Worm (Caenorhabditis elegans) whole organism, L3 larva: ENCODE results near the gene C15C7.6.

ENCODE experiments used
- R02D3.7 ChIP-seq: fragments of 150-350 bp; optimal IDR thresholded peaks from 2 replicates; lab custom pipeline; 2014; ENCODE audit warnings: missing biosample characterization, missing genetic modification characterization
- aly-2 ChIP-seq: fragments of 150-350 bp; optimal IDR thresholded peaks from 2 replicates; lab custom pipeline; 2014; ENCODE audit warnings: missing biosample characterization, missing genetic modification characterization
- ceh-16 ChIP-seq: sonication (generic microtip); optimal IDR thresholded peaks from 2 replicates; lab custom pipeline; 2017; ENCODE audit warnings: missing biosample characterization, missing genetic modification characterization
- ceh-28 ChIP-seq: fragments of 150-350 bp; optimal IDR thresholded peaks from 2 replicates; lab custom pipeline; 2014; ENCODE audit warnings: missing biosample characterization, missing genetic modification reagents, missing genetic modification characterization
- ceh-82 ChIP-seq: fragments of 150-350 bp; optimal IDR thresholded peaks from 2 replicates; lab custom pipeline; 2014; ENCODE audit warnings: missing biosample characterization, missing genetic modification characterization
- ceh-9 ChIP-seq: sonication (generic microtip); optimal IDR thresholded peaks from 2 replicates; lab custom pipeline; 2018; ENCODE audit warnings: missing biosample characterization, missing genetic modification characterization
- daf-12 ChIP-seq: fragments of 150-350 bp; optimal IDR thresholded peaks from 2 replicates; lab custom pipeline; 2014; ENCODE audit warnings: missing biosample characterization, missing genetic modification reagents, missing genetic modification characterization
- egl-27 ChIP-seq: sonication (generic microtip); optimal IDR thresholded peaks from 4 replicates; lab custom pipeline; 2017; ENCODE audit warnings: missing biosample characterization, missing genetic modification reagents, missing genetic modification characterization
- egl-5 ChIP-seq: fragments of 150-350 bp; optimal IDR thresholded peaks from 2 replicates; lab custom pipeline; 2017; ENCODE audit warnings: missing biosample characterization, missing genetic modification reagents, missing genetic modification characterization, inconsistent platforms
- elt-2 ChIP-seq: sonication (generic microtip); optimal IDR thresholded peaks from 2 replicates; lab custom pipeline; 2016; ENCODE audit warnings: missing genetic modification reagents, mild to moderate bottlenecking, missing genetic modification characterization, missing compliant biosample characterization
- elt-3 ChIP-seq, 3 experiments: fragments of 150-350 bp in 1 of 3; sonication (generic microtip) in 2 of 3; optimal IDR thresholded peaks; 2 replicates in 2 of 3; 4 replicates in 1 of 3; lab custom pipeline; 2014 to 2017; ENCODE audit warnings: missing biosample characterization in 3 of 3, missing genetic modification characterization in 3 of 3
- eor-1 ChIP-seq, 2 experiments: fragments of 150-350 bp; optimal IDR thresholded peaks; 2 replicates each; lab custom pipeline; 2014 to 2018; ENCODE audit warnings: missing biosample characterization in 2 of 2, missing genetic modification characterization in 2 of 2
- fkh-10 ChIP-seq: sonication (generic microtip); optimal IDR thresholded peaks from 2 replicates; lab custom pipeline; 2017; ENCODE audit warnings: missing biosample characterization, missing genetic modification reagents, missing genetic modification characterization
- fos-1 ChIP-seq: fragments of 150-350 bp; optimal IDR thresholded peaks from 2 replicates; lab custom pipeline; 2014; ENCODE audit warnings: missing biosample characterization, missing genetic modification characterization
- hmg-11 ChIP-seq: sonication (generic microtip); optimal IDR thresholded peaks from 2 replicates; lab custom pipeline; 2016; ENCODE audit warnings: missing genetic modification characterization, missing compliant biosample characterization
- jun-1 ChIP-seq: fragments of 150-350 bp; optimal IDR thresholded peaks from 2 replicates; lab custom pipeline; 2014; ENCODE audit warnings: missing biosample characterization, missing genetic modification reagents, missing genetic modification characterization
- mdl-1 ChIP-seq: fragments of 150-350 bp; optimal IDR thresholded peaks from 2 replicates; lab custom pipeline; 2014; ENCODE audit warnings: missing biosample characterization, missing genetic modification characterization
- mml-1 ChIP-seq: fragments of 150-350 bp; sonication (generic microtip); optimal IDR thresholded peaks from 3 replicates; lab custom pipeline; 2014; ENCODE audit warnings: missing biosample characterization, missing genetic modification characterization
- nfya-1 ChIP-seq: sonication (generic microtip); optimal IDR thresholded peaks from 2 replicates; lab custom pipeline; 2017; ENCODE audit warnings: missing genetic modification characterization, mild to moderate bottlenecking, missing compliant biosample characterization, antibody characterized with exemption, moderate library complexity; ENCODE audit not compliant: insufficient read depth
- nhr-12 ChIP-seq: fragments of 150-350 bp; optimal IDR thresholded peaks from 2 replicates; lab custom pipeline; 2014; ENCODE audit warnings: missing biosample characterization, missing genetic modification characterization
- nhr-23 ChIP-seq: fragments of 150-350 bp; optimal IDR thresholded peaks from 2 replicates; lab custom pipeline; 2014; ENCODE audit warnings: missing biosample characterization, missing genetic modification reagents, missing genetic modification characterization
- nhr-25 ChIP-seq: sonication (generic microtip); optimal IDR thresholded peaks from 2 replicates; lab custom pipeline; 2017; ENCODE audit warnings: missing biosample characterization, missing genetic modification characterization
- nhr-28 ChIP-seq: fragments of 150-350 bp; optimal IDR thresholded peaks from 2 replicates; lab custom pipeline; 2014; ENCODE audit warnings: missing biosample characterization, missing genetic modification characterization
- nhr-76 ChIP-seq: fragments of 150-350 bp; sonication (generic microtip); optimal IDR thresholded peaks from 5 replicates; lab custom pipeline; 2014; ENCODE audit warnings: missing biosample characterization, missing genetic modification characterization
- pha-4 ChIP-seq: fragments of 150-350 bp; optimal IDR thresholded peaks from 2 replicates; lab custom pipeline; 2014; ENCODE audit warnings: missing biosample characterization, missing genetic modification reagents, missing genetic modification characterization
- pqm-1 ChIP-seq: fragments of 150-350 bp; optimal IDR thresholded peaks from 2 replicates; lab custom pipeline; 2017; ENCODE audit warnings: missing biosample characterization, missing genetic modification characterization, inconsistent platforms
- skn-1 ChIP-seq: fragments of 150-350 bp; optimal IDR thresholded peaks from 2 replicates; lab custom pipeline; 2014; ENCODE audit warnings: missing biosample characterization, missing genetic modification characterization
- snpc-4 ChIP-seq: fragments of 150-350 bp; optimal IDR thresholded peaks from 2 replicates; lab custom pipeline; 2014; ENCODE audit warnings: missing biosample characterization, missing genetic modification characterization
- tbx-2 ChIP-seq: sonication (generic microtip); optimal IDR thresholded peaks from 2 replicates; lab custom pipeline; 2016; ENCODE audit warnings: mild to moderate bottlenecking, missing genetic modification characterization, missing compliant biosample characterization
- zag-1 ChIP-seq: fragments of 150-350 bp; optimal IDR thresholded peaks from 2 replicates; lab custom pipeline; 2014; ENCODE audit warnings: missing biosample characterization, missing genetic modification characterization
- ztf-4 ChIP-seq: fragments of 150-350 bp; optimal IDR thresholded peaks from 2 replicates; lab custom pipeline; 2014; ENCODE audit warnings: missing biosample characterization, missing genetic modification characterization

The C15C7.6 gene

ce11 chrX:3170456-3170855 is at the start of gene C15C7.6:
TSS of gene C15C7.6 (minus strand) at chrX:3170556.
- no peak for TF ChIP-seq nfya-1
- TF ChIP-seq eor-1 (tag; optimal IDR thresholded peaks at IDR 0.05; lab: Kevin White, UChicago), result no peak
- TF ChIP-seq R02D3.7 (tag; lab: Kevin White, UChicago), result no peak
- no peak for TF ChIP-seq fkh-10 (GFP tag; lab: Kevin White, UChicago)
- TF ChIP-seq fos-1 (tag; lab: Kevin White, UChicago), result no peak
- no peak for TF ChIP-seq zag-1
- TF ChIP-seq, all 47 proteins: peak for 0

ce11 chrX:3218040-3218795 is 47.9 kb upstream of the C15C7.6 start:
- TF ChIP-seq jun-1 (tag; lab: Kevin White, UChicago) (no peak), elt-2 (tag; lab: Kevin White, UChicago) (peak; percentile 74), egl-27 (tag; lab: Kevin White, UChicago) (no peak), nhr-25 (tag; lab: Kevin White, UChicago) (peak; percentile 35), mdl-1 (tag; lab: Kevin White, UChicago) (no peak), elt-3 (tag; optimal IDR thresholded peaks at IDR 0.05; lab: Kevin White, UChicago) (peak in 1 of 3 experiments; percentile 41), ztf-4 (no peak), R02D3.7 (tag; lab: Kevin White, UChicago) (no peak), pqm-1 (tag; lab: Kevin White, UChicago) (peak; percentile 4), pha-4 (tag; lab: Kevin White, UChicago) (peak; percentile 18)

ce11 chrX:3216698-3217097 is 46.3 kb upstream of the C15C7.6 start:
- TF ChIP-seq egl-5 (tag; lab: Kevin White, UChicago) (no peak), nfya-1 (no peak)

- TF ChIP-seq tbx-2 (tag; lab: Kevin White, UChicago) (no peak), elt-2 (tag; lab: Kevin White, UChicago) (no peak), nhr-28 (tag; lab: Kevin White, UChicago) (no peak), daf-12 (tag; lab: Kevin White, UChicago) (no peak), R02D3.7 (tag; lab: Kevin White, UChicago) (no peak), skn-1 (tag; lab: Kevin White, UChicago) (no peak), ceh-28 (tag; lab: Kevin White, UChicago) (no peak), nhr-12 (tag; lab: Kevin White, UChicago) (no peak), ceh-82 (tag; lab: Kevin White, UChicago) (no peak), mdl-1 (tag; lab: Kevin White, UChicago) (no peak), mml-1 (no peak), ceh-9 (no peak), nhr-23 (tag; lab: Kevin White, UChicago) (no peak), egl-5 (tag; lab: Kevin White, UChicago) (no peak), nhr-25 (tag; lab: Kevin White, UChicago) (no peak), ceh-16 (tag; lab: Kevin White, UChicago) (no peak), hmg-11 (no peak)
- TF ChIP-seq, all 47 proteins: peak for 0
Observed at ce11 chrX:3209523-3209922, 39.2 kb upstream of the C15C7.6 start, which contains the start of gene F28B4.4. TSS of gene F28B4.4 (minus strand) at chrX:3209623.

ce11 chrX:3204778-3205177 is 34.4 kb upstream of the C15C7.6 start, which contains the start of gene F28B4.1:
TSS of gene F28B4.1 (plus strand) at chrX:3205078.
- TF ChIP-seq skn-1 (tag; lab: Kevin White, UChicago) (no peak), ztf-4 (no peak), snpc-4 (tag; lab: Kevin White, UChicago) (no peak), nhr-76 (tag; lab: Kevin White, UChicago) (no peak), jun-1 (tag; lab: Kevin White, UChicago) (no peak), daf-12 (tag; lab: Kevin White, UChicago) (no peak), ceh-16 (tag; lab: Kevin White, UChicago) (no peak), ceh-9 (no peak), fos-1 (tag; lab: Kevin White, UChicago) (no peak), pqm-1 (tag; lab: Kevin White, UChicago) (no peak), ceh-82 (tag; lab: Kevin White, UChicago) (no peak), aly-2 (tag; lab: Kevin White, UChicago) (no peak), elt-2 (tag; lab: Kevin White, UChicago) (no peak), elt-3 (tag; optimal IDR thresholded peaks at IDR 0.05; lab: Kevin White, UChicago) (no peak)
